Fruit fly (Drosophila melanogaster) whole organism, pupa: Measurements from ENCODE around the gene CaMKII.

Source experiments
- CG10348 ChIP-seq: fragments of 200-800 bp; sonication (Bioruptor generic); IDR thresholded peaks from 2 replicates; pipeline ENCODE4 v1.3.6; 2022; ENCODE audit warnings: missing biosample characterization, missing genetic modification characterization
- CG12605 ChIP-seq: fragments of 200-800 bp; sonication (Bioruptor generic); IDR thresholded peaks from 2 replicates; pipeline ENCODE4 v1.3.6; 2022; ENCODE audit warnings: missing biosample characterization, missing genetic modification characterization
- CG13204 ChIP-seq: fragments of 200-800 bp; sonication (Bioruptor generic); optimal IDR thresholded peaks from 2 replicates; lab custom pipeline; 2018; ENCODE audit warnings: missing biosample characterization, mild to moderate bottlenecking, missing genetic modification characterization, moderate library complexity
- CG14655 ChIP-seq: fragments of 200-800 bp; sonication (Bioruptor generic); optimal IDR thresholded peaks from 3 replicates; lab custom pipeline; 2017; ENCODE audit warnings: mild to moderate bottlenecking, missing biosample characterization, missing genetic modification reagents, missing genetic modification characterization
- CG15710 ChIP-seq: fragments of 200-800 bp; sonication (Bioruptor generic); optimal IDR thresholded peaks from 2 replicates; lab custom pipeline; 2018; ENCODE audit warnings: missing biosample characterization, mild to moderate bottlenecking, missing genetic modification characterization, moderate library complexity
- CG17806 ChIP-seq: fragments of 200-800 bp; sonication (Bioruptor generic); optimal IDR thresholded peaks from 2 replicates; lab custom pipeline; 2018; ENCODE audit warnings: missing biosample characterization, mild to moderate bottlenecking, missing genetic modification characterization, moderate library complexity
- CG32121 ChIP-seq: fragments of 200-800 bp; sonication (Bioruptor generic); IDR thresholded peaks from 2 replicates; pipeline ENCODE4 v1.3.6; 2022; ENCODE audit warnings: missing biosample characterization, missing genetic modification characterization
- CG34367 ChIP-seq: fragments of 200-800 bp; sonication (Bioruptor generic); optimal IDR thresholded peaks from 2 replicates; lab custom pipeline; 2018; ENCODE audit warnings: missing biosample characterization, mild to moderate bottlenecking, missing genetic modification characterization
- CG4496 ChIP-seq: fragments of 200-800 bp; sonication (Bioruptor generic); IDR thresholded peaks from 3 replicates; pipeline ENCODE4 v1.3.6; 2022; ENCODE audit warnings: missing biosample characterization, missing genetic modification characterization
- CG8159 ChIP-seq: fragments of 200-800 bp; sonication (Bioruptor generic); optimal IDR thresholded peaks from 3 replicates; lab custom pipeline; 2018; ENCODE audit warnings: missing biosample characterization, mild to moderate bottlenecking, missing genetic modification characterization, moderate library complexity
- CG8301 ChIP-seq: fragments of 200-800 bp; sonication (Bioruptor generic); optimal IDR thresholded peaks from 2 replicates; lab custom pipeline; 2018; ENCODE audit warnings: missing biosample characterization, mild to moderate bottlenecking, missing genetic modification characterization
- CG9948 ChIP-seq: fragments of 200-800 bp; sonication (Bioruptor generic); optimal IDR thresholded peaks from 2 replicates; lab custom pipeline; 2018; ENCODE audit warnings: missing biosample characterization, mild to moderate bottlenecking, missing genetic modification characterization, moderate library complexity
- D1 ChIP-seq: fragments of 200-800 bp; sonication (Bioruptor generic); optimal IDR thresholded peaks from 2 replicates; lab custom pipeline; 2018; ENCODE audit warnings: missing biosample characterization, mild to moderate bottlenecking, missing genetic modification characterization, moderate library complexity
- EcR ChIP-seq: fragments of 200-800 bp; sonication (Bioruptor generic); optimal IDR thresholded peaks from 3 replicates; lab custom pipeline; 2019; ENCODE audit warnings: missing biosample characterization, missing genetic modification characterization, mild to moderate bottlenecking, moderate library complexity, missing genetic modification reagents
- Ets98B ChIP-seq: fragments of 200-800 bp; sonication (Bioruptor generic); IDR thresholded peaks from 2 replicates; pipeline ENCODE4 v1.3.6; 2022; ENCODE audit warnings: missing biosample characterization, missing genetic modification characterization
- Pif1A ChIP-seq: fragments of 200-800 bp; sonication (Bioruptor generic); optimal IDR thresholded peaks from 3 replicates; lab custom pipeline; 2016; ENCODE audit warnings: missing biosample characterization, missing genetic modification characterization
- Pif1B ChIP-seq: fragments of 200-800 bp; sonication (Bioruptor generic); optimal IDR thresholded peaks from 3 replicates; lab custom pipeline; 2016; ENCODE audit warnings: missing biosample characterization, missing genetic modification characterization
- Snoo ChIP-seq: fragments of 200-800 bp; sonication (Bioruptor generic); optimal IDR thresholded peaks from 3 replicates; lab custom pipeline; 2017; ENCODE audit warnings: missing biosample characterization, mild to moderate bottlenecking, missing genetic modification characterization, inconsistent platforms
- fd96Ca ChIP-seq: fragments of 200-800 bp; sonication (Bioruptor generic); IDR thresholded peaks from 3 replicates; pipeline ENCODE4 v1.3.6; 2022; ENCODE audit warnings: missing biosample characterization, missing genetic modification characterization
- gl ChIP-seq: fragments of 200-800 bp; sonication (Bioruptor generic); optimal IDR thresholded peaks from 2 replicates; lab custom pipeline; 2018; ENCODE audit warnings: missing biosample characterization, mild to moderate bottlenecking, missing genetic modification characterization
- rn ChIP-seq: fragments of 200-800 bp; sonication (Bioruptor generic); IDR thresholded peaks from 2 replicates; pipeline ENCODE4 v1.3.6; 2022; ENCODE audit warnings: missing biosample characterization, missing genetic modification characterization

Gene CaMKII

dm6 chr4:1064652-1065218, 11.2 kb upstream of the CaMKII start, which contains the start of gene Zyx:
Gene Zyx, minus strand, starts transcription at chr4:1065001.
- TF ChIP-seq Ets98B (GFP tag; lab: Robert Waterston, UW) = no peak
- no peak for TF ChIP-seq EcR (GFP tag; lab: Kevin White, UChicago)
- TF ChIP-seq Pif1A = no peak
- no peak for TF ChIP-seq CG14655 (GFP tag; lab: Kevin White, UChicago)
- no peak for TF ChIP-seq D1 (tag; lab: Kevin White, UChicago)
- no peak for TF ChIP-seq Pif1B (GFP tag; lab: Kevin White, UChicago)
- no peak for TF ChIP-seq CG15710 (tag; lab: Kevin White, UChicago)
- TF ChIP-seq Snoo = no peak
- TF ChIP-seq CG34367 (tag; lab: Kevin White, UChicago) = no peak
- TF ChIP-seq fd96Ca = no peak
- TF ChIP-seq gl (tag; lab: Kevin White, UChicago) = no peak
- TF ChIP-seq CG12605 = no peak
- TF ChIP-seq CG9948 = no peak
- no peak for TF ChIP-seq CG10348 (GFP tag; lab: Robert Waterston, UW)
- no peak for TF ChIP-seq CG17806
- TF ChIP-seq CG8301 (tag; lab: Kevin White, UChicago) = no peak
- TF ChIP-seq CG4496 (GFP tag; lab: Robert Waterston, UW) = no peak
- no peak for TF ChIP-seq CG32121 (GFP tag; lab: Robert Waterston, UW)
- no peak for TF ChIP-seq CG13204 (GFP tag; lab: Kevin White, UChicago)
- TF ChIP-seq rn (GFP tag; lab: Robert Waterston, UW) = no peak

dm6 chr4:1064219-1064618, 10.7 kb upstream of the CaMKII start:
- TF ChIP-seq D1 (tag; lab: Kevin White, UChicago) (no peak), CG8301 (tag; lab: Kevin White, UChicago) (no peak), CG9948 (no peak), CG4496 (GFP tag; lab: Robert Waterston, UW) (no peak), CG8159 (tag; lab: Kevin White, UChicago) (no peak), CG17806 (no peak), Pif1B (GFP tag; lab: Kevin White, UChicago) (no peak), fd96Ca (no peak), CG12605 (no peak), Snoo (no peak), CG32121 (GFP tag; lab: Robert Waterston, UW) (no peak), EcR (GFP tag; lab: Kevin White, UChicago) (no peak), rn (GFP tag; lab: Robert Waterston, UW) (no peak)

- TF ChIP-seq CG17806 = no peak
- TF ChIP-seq CG34367 (tag; lab: Kevin White, UChicago) = no peak
- TF ChIP-seq CG14655 (GFP tag; lab: Kevin White, UChicago) = no peak
- no peak for TF ChIP-seq CG10348 (GFP tag; lab: Robert Waterston, UW)
- TF ChIP-seq Ets98B (GFP tag; lab: Robert Waterston, UW) = no peak
- no peak for TF ChIP-seq Pif1A
- no peak for TF ChIP-seq CG8159 (tag; lab: Kevin White, UChicago)
- TF ChIP-seq CG15710 (tag; lab: Kevin White, UChicago) = no peak
- no peak for TF ChIP-seq gl (tag; lab: Kevin White, UChicago)
- TF ChIP-seq EcR (GFP tag; lab: Kevin White, UChicago) = no peak
Observed at dm6 chr4:1062957-1063812, 9.7 kb upstream of the CaMKII start.

dm6 chr4:1061095-1061432, 7.6 kb upstream of the CaMKII start:
- TF ChIP-seq CG10348 (GFP tag; lab: Robert Waterston, UW) (no peak), CG12605 (no peak)

- TF ChIP-seq CG4496 (GFP tag; lab: Robert Waterston, UW) = no peak
- peak; percentile 28 for TF ChIP-seq CG14655 (GFP tag; lab: Kevin White, UChicago)
- TF ChIP-seq Ets98B (GFP tag; lab: Robert Waterston, UW) = no peak
- TF ChIP-seq CG12605 = no peak
- TF ChIP-seq CG8159 (tag; lab: Kevin White, UChicago) = peak; percentile 21
- no peak for TF ChIP-seq D1 (tag; lab: Kevin White, UChicago)
- no peak for TF ChIP-seq CG10348 (GFP tag; lab: Robert Waterston, UW)
- no peak for TF ChIP-seq Pif1A
- no peak for TF ChIP-seq fd96Ca
- peak; percentile 27 for TF ChIP-seq CG15710 (tag; lab: Kevin White, UChicago)
- TF ChIP-seq Snoo = peak; percentile 15
Observed at dm6 chr4:1060373-1061094, 7.0 kb upstream of the CaMKII start, which contains the start of gene apolpp. Gene apolpp, plus strand, starts transcription at chr4:1060969.

- no peak for TF ChIP-seq CG34367 (tag; lab: Kevin White, UChicago)
- no peak for TF ChIP-seq CG32121 (GFP tag; lab: Robert Waterston, UW)
- TF ChIP-seq rn (GFP tag; lab: Robert Waterston, UW) = no peak
- TF ChIP-seq CG10348 (GFP tag; lab: Robert Waterston, UW) = no peak
- TF ChIP-seq CG17806 = no peak
- TF ChIP-seq gl (tag; lab: Kevin White, UChicago) = no peak
- TF ChIP-seq Pif1B (GFP tag; lab: Kevin White, UChicago) = no peak
- TF ChIP-seq fd96Ca = no peak
- no peak for TF ChIP-seq Snoo
Observed at dm6 chr4:1051271-1051670, 2.2 kb downstream of the CaMKII start.
